Fruit fly (Drosophila melanogaster) whole organism, embryonic: ENCODE data around the gene Spt3.

Experiments used
- CG12219 ChIP-seq: fragments of 200-800 bp; sonication (Bioruptor generic); optimal IDR thresholded peaks from 3 replicates; lab custom pipeline; 2018; ENCODE audit warnings: missing biosample characterization, mild to moderate bottlenecking, missing genetic modification characterization
- CG13296 ChIP-seq: fragments of 200-800 bp; sonication (Bioruptor generic); optimal IDR thresholded peaks from 3 replicates; lab custom pipeline; 2018; ENCODE audit warnings: missing biosample characterization, mild to moderate bottlenecking, missing genetic modification characterization
- CG16863 ChIP-seq: fragments of 200-800 bp; sonication (Bioruptor generic); optimal IDR thresholded peaks from 3 replicates; lab custom pipeline; 2016; ENCODE audit warnings: missing biosample characterization, missing genetic modification characterization
- CG32767 ChIP-seq: fragments of 200-800 bp; sonication (Bioruptor generic); IDR thresholded peaks from 2 replicates; pipeline ENCODE4 v1.3.6; 2022; ENCODE audit warnings: missing biosample characterization, missing genetic modification characterization
- CG3995 ChIP-seq: fragments of 200-800 bp; sonication (Bioruptor generic); optimal IDR thresholded peaks from 3 replicates; lab custom pipeline; 2016; ENCODE audit warnings: missing biosample characterization, missing genetic modification characterization
- CG5245 ChIP-seq: fragments of 200-800 bp; sonication (Bioruptor generic); optimal IDR thresholded peaks from 3 replicates; lab custom pipeline; 2016; ENCODE audit warnings: missing biosample characterization, missing genetic modification characterization
- CHES-1-like ChIP-seq: fragments of 200-800 bp; sonication (Bioruptor generic); optimal IDR thresholded peaks from 2 replicates; lab custom pipeline; 2016; ENCODE audit warnings: missing biosample characterization, missing genetic modification characterization
- E2f1 ChIP-seq: fragments of 200-800 bp; sonication (Bioruptor generic); IDR thresholded peaks from 2 replicates; pipeline ENCODE4 v1.3.6; 2022; ENCODE audit warnings: missing biosample characterization, missing genetic modification characterization
- cg ChIP-seq: fragments of 200-800 bp; sonication (Bioruptor generic); optimal IDR thresholded peaks from 3 replicates; lab custom pipeline; 2019; ENCODE audit warnings: missing biosample characterization, mild to moderate bottlenecking, missing genetic modification characterization, moderate library complexity
- jumu ChIP-seq: fragments of 200-800 bp; sonication (Bioruptor generic); optimal IDR thresholded peaks from 3 replicates; lab custom pipeline; 2016; ENCODE audit warnings: missing biosample characterization, missing genetic modification characterization
- mld ChIP-seq: fragments of 200-800 bp; sonication (Bioruptor generic); IDR thresholded peaks from 3 replicates; pipeline ENCODE4 v1.3.6; 2022; ENCODE audit warnings: missing biosample characterization, missing genetic modification characterization; ENCODE audit not compliant: partially characterized antibody
- peb ChIP-seq: fragments of 200-800 bp; sonication (Bioruptor generic); IDR thresholded peaks from 2 replicates; pipeline ENCODE4 v1.3.6; 2022; ENCODE audit warnings: missing biosample characterization, missing genetic modification characterization
- tin ChIP-seq: fragments of 200-800 bp; sonication (Bioruptor generic); optimal IDR thresholded peaks from 3 replicates; lab custom pipeline; 2016; ENCODE audit warnings: missing biosample characterization, missing genetic modification characterization
- zen2 ChIP-seq: fragments of 200-800 bp; sonication (Bioruptor generic); IDR thresholded peaks from 3 replicates; pipeline ENCODE4 v1.3.6; 2022; ENCODE audit warnings: missing biosample characterization, missing genetic modification characterization; ENCODE audit not compliant: partially characterized antibody

DNA sequence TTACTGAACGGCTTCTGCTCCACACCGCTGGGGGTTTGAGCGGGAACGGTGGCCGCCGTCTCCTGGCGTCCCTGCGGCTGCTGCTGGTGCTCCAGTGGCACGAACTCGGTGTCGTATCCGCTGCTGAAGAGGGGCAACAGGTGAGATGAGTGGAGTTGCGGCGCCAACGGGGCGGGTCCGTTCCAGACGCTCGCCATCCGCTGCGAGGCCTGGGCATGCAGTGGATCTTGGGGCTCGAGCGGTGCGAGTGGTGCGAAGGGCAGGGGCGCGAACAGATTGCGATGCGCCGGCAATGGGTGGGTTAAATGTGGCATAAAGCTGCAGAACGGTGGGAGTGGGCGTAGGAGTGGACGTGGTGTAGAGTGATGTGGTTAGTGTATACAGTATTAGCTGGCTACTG, 27.8 kb upstream of the Spt3 start:
- TF ChIP-seq CG16863 (GFP tag; lab: Kevin White, UChicago) = no peak
- no peak for TF ChIP-seq CG32767 (GFP tag; lab: Robert Waterston, UW)
- TF ChIP-seq tin (GFP tag; lab: Kevin White, UChicago) = no peak
- TF ChIP-seq CG12219 (GFP tag; lab: Kevin White, UChicago) = no peak
- no peak for TF ChIP-seq zen2 (GFP tag; lab: Robert Waterston, UW)
- no peak for TF ChIP-seq peb
- TF ChIP-seq mld (GFP tag; lab: Robert Waterston, UW) = no peak
- TF ChIP-seq CHES-1-like (GFP tag; lab: Kevin White, UChicago) = no peak
- no peak for TF ChIP-seq E2f1 (GFP tag; lab: Robert Waterston, UW)
- no peak for TF ChIP-seq cg
- TF ChIP-seq CG13296 (GFP tag; lab: Kevin White, UChicago) = no peak
- TF ChIP-seq CG5245 (GFP tag; lab: Kevin White, UChicago) = no peak
- TF ChIP-seq jumu (GFP tag; lab: Kevin White, UChicago) = no peak
- TF ChIP-seq CG3995 (GFP tag; lab: Kevin White, UChicago) = no peak
